Worm (Caenorhabditis elegans) whole organism, early embryonic: ENCODE results near the gene tald-1.

Experiments
- B0310.2 ChIP-seq: sonication (generic microtip); optimal IDR thresholded peaks from 2 replicates; lab custom pipeline; 2016; ENCODE audit warnings: mild to moderate bottlenecking, missing genetic modification characterization, missing compliant biosample characterization
- F13C5.2 ChIP-seq: sonication (generic microtip); optimal IDR thresholded peaks from 2 replicates; lab custom pipeline; 2017; ENCODE audit warnings: mild to moderate bottlenecking, missing genetic modification characterization, inconsistent platforms, missing compliant biosample characterization
- aly-1 ChIP-seq: sonication (generic microtip); optimal IDR thresholded peaks from 2 replicates; lab custom pipeline; 2016; ENCODE audit warnings: missing genetic modification characterization, missing compliant biosample characterization
- ama-1 ChIP-seq: fragments of 150-350 bp; optimal IDR thresholded peaks from 2 replicates; lab custom pipeline; 2014
- ceh-36 ChIP-seq: sonication (generic microtip); optimal IDR thresholded peaks from 2 replicates; lab custom pipeline; 2016; ENCODE audit warnings: missing genetic modification characterization, inconsistent platforms, missing compliant biosample characterization
- flt-1 ChIP-seq: fragments of 200-800 bp; sonication (Bioruptor generic); IDR thresholded peaks from 2 replicates; pipeline ENCODE4 v1.3.6; 2022; ENCODE audit warnings: missing genetic modification characterization, missing compliant biosample characterization
- hmbx-1 ChIP-seq: sonication (generic microtip); optimal IDR thresholded peaks from 2 replicates; lab custom pipeline; 2016; ENCODE audit warnings: mild to moderate bottlenecking, missing genetic modification characterization, missing compliant biosample characterization
- hmg-4 ChIP-seq: fragments of 200-800 bp; sonication (Bioruptor generic); optimal IDR thresholded peaks from 2 replicates; lab custom pipeline; 2018; ENCODE audit warnings: mild to moderate bottlenecking, missing genetic modification characterization, missing compliant biosample characterization
- pes-1 ChIP-seq: fragments of 200-800 bp; sonication (Bioruptor generic); IDR thresholded peaks from 2 replicates; pipeline ENCODE4 v1.3.6; 2022; ENCODE audit warnings: missing genetic modification reagents, missing genetic modification characterization, missing compliant biosample characterization
- scrt-1 ChIP-seq: fragments of 200-800 bp; sonication (Bioruptor generic); IDR thresholded peaks from 2 replicates; pipeline ENCODE4 v1.3.6; 2022; ENCODE audit warnings: missing genetic modification characterization, missing compliant biosample characterization
- tbx-11 ChIP-seq: fragments of 200-800 bp; sonication (Bioruptor generic); IDR thresholded peaks from 2 replicates; pipeline ENCODE4 v1.3.6; 2022; ENCODE audit warnings: missing genetic modification characterization, missing compliant biosample characterization
- tbx-37 ChIP-seq: fragments of 200-800 bp; sonication (Bioruptor generic); conservative IDR thresholded peaks from 2 replicates; pipeline ENCODE4 v1.3.6; 2022; ENCODE audit warnings: missing genetic modification reagents, missing genetic modification characterization, missing compliant biosample characterization
- tra-4 ChIP-seq: sonication (generic microtip); optimal IDR thresholded peaks from 2 replicates; lab custom pipeline; 2017; ENCODE audit warnings: missing genetic modification characterization, missing compliant biosample characterization

- TF ChIP-seq tra-4 (tag; lab: Kevin White, UChicago) (no peak), ama-1 (lab: Kevin White, UChicago) (no peak), pes-1 (GFP tag; lab: Robert Waterston, UW) (no peak), tbx-11 (no peak), tbx-37 (GFP tag; lab: Robert Waterston, UW) (no peak), F13C5.2 (no peak), scrt-1 (GFP tag; lab: Robert Waterston, UW) (no peak), ceh-36 (no peak), aly-1 (tag; lab: Kevin White, UChicago) (no peak), flt-1 (GFP tag; lab: Robert Waterston, UW) (no peak), hmbx-1 (tag; lab: Kevin White, UChicago) (no peak), hmg-4 (GFP tag; lab: Kevin White, UChicago) (no peak), B0310.2 (tag; lab: Kevin White, UChicago) (no peak)
Measured at ce11 chrIV:4396052-4396821, 9.8 kb downstream of the tald-1 start.
